Worm (Caenorhabditis elegans) whole organism, midembryonic: ENCODE measurements around the gene Y53G8AL.4.
"Not testable (repeated sequence)": the region's sequence is repeated elsewhere in the genome, so short reads cannot be mapped to it uniquely, and the experiment has no call there.

Experiments used
- T22C8.4 ChIP-seq: fragments of 200-800 bp; sonication (Bioruptor generic); IDR thresholded peaks from 2 replicates; pipeline ENCODE4 v1.3.6; 2022; ENCODE audit warnings: missing genetic modification characterization, missing compliant biosample characterization
- cog-1 ChIP-seq: sonication (generic microtip); optimal IDR thresholded peaks from 2 replicates; lab custom pipeline; 2016; ENCODE audit warnings: missing genetic modification characterization, missing compliant biosample characterization
- flt-1 ChIP-seq: fragments of 200-800 bp; sonication (Bioruptor generic); IDR thresholded peaks from 2 replicates; pipeline ENCODE4 v1.3.6; 2022; ENCODE audit warnings: missing genetic modification characterization, missing compliant biosample characterization
- klf-2 ChIP-seq: fragments of 200-800 bp; sonication (Bioruptor generic); conservative IDR thresholded peaks from 2 replicates; pipeline ENCODE4 v1.3.6; 2022; ENCODE audit warnings: missing genetic modification reagents, missing genetic modification characterization, missing compliant biosample characterization
- med-1 ChIP-seq: sonication (generic microtip); optimal IDR thresholded peaks from 2 replicates; lab custom pipeline; 2017; ENCODE audit warnings: missing genetic modification characterization, mild to moderate bottlenecking, missing compliant biosample characterization, antibody characterized with exemption, missing genetic modification reagents; ENCODE audit not compliant: insufficient read depth
- ref-1 ChIP-seq: fragments of 200-800 bp; sonication (Bioruptor generic); conservative IDR thresholded peaks from 2 replicates; pipeline ENCODE4 v1.3.6; 2022; ENCODE audit warnings: missing genetic modification reagents, missing genetic modification characterization, missing compliant biosample characterization
- tab-1 ChIP-seq: fragments of 200-800 bp; sonication (Bioruptor generic); IDR thresholded peaks from 2 replicates; pipeline ENCODE4 v1.3.6; 2022; ENCODE audit warnings: missing genetic modification characterization, missing compliant biosample characterization
- ztf-23 ChIP-seq: fragments of 200-800 bp; sonication (Bioruptor generic); IDR thresholded peaks from 2 replicates; pipeline ENCODE4 v1.3.6; 2022; ENCODE audit warnings: missing genetic modification reagents, missing genetic modification characterization, missing compliant biosample characterization
- ztf-29 ChIP-seq: fragments of 200-800 bp; sonication (Bioruptor generic); IDR thresholded peaks from 2 replicates; pipeline ENCODE4 v1.3.6; 2022; ENCODE audit warnings: missing genetic modification reagents, missing genetic modification characterization, missing compliant biosample characterization

Y53G8AL.4 gene

DNA sequence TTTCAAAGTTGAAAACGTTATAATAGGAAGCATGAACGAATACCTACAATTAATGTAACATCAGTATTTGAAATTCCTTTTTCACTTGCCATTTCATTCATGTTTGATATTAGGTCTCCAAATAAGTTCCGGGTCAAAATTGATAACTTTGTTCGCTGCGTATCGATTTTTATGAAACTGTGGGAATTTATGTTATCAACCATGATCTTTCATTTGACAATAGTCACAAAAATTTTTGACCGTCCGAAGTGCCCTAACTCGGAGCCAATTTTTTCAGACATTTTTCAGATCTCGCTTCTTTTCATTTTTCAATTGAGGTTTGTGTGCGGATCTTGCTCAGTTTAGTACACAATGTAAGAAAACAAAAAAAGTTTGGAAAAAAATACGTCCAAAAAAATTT is 9.2 kb upstream of the Y53G8AL.4 start, which contains the start of gene Y53G8AM.6:
TSS of gene Y53G8AM.6 (minus strand) at position 101 of the 400 bp plus-strand sequence.
- TF ChIP-seq med-1 (GFP tag; lab: Kevin White, UChicago); flt-1 (GFP tag; lab: Robert Waterston, UW); klf-2 (GFP tag; lab: Robert Waterston, UW): not testable (repeated sequence)

DNA sequence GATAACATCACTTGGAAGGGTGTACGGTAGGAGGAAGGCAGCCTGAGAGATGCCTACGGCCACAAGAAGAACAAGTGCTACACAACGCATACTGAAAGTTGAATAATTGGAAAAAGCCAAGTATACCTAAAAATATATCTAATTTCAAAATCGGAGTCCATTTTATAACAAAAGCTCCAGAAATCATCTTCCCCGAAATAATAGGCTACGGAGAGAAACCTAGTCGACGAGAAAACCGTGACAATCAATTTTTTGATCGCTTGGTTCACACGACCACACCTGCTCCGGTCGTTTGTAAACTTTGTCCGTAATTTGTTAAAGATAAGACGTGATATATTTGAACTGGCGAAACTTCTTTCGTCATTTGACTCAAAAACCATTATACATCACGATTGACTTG is 7.9 kb upstream of the Y53G8AL.4 start, which contains the start of gene nspg-7.2:
TSS of gene nspg-7.2 (minus strand) at position 101 of the 400 bp plus-strand sequence.
- TF ChIP-seq cog-1 (tag; lab: Kevin White, UChicago) (no peak), klf-2 (GFP tag; lab: Robert Waterston, UW) (no peak), ref-1 (no peak), ztf-23 (GFP tag; lab: Robert Waterston, UW) (no peak), med-1 (GFP tag; lab: Kevin White, UChicago) (no peak), tab-1 (no peak), ztf-29 (GFP tag; lab: Robert Waterston, UW) (no peak), T22C8.4 (no peak), flt-1 (GFP tag; lab: Robert Waterston, UW) (no peak)

DNA sequence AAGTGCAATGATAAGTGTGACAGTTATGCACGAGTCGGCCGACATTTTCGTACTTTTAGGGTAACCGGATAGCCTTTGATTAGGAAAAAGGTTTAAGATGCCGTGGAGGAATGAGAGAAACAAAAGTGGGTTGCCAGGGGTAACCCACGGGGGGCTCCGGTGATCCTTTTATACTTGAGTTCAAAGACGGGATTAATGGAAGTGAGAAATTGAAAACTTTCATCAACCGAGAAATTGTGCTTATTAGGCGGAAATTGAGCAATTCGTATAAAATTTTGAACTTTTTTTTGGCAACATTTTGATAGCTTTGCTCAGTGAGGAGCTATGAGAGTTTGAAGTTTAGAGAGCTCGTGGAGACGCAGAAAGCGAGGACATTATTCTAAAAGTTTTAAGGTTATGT is 5.1 kb upstream of the Y53G8AL.4 start, which contains the start of gene Y53G8AM.4:
TSS of gene Y53G8AM.4 (minus strand) at position 101 of the 400 bp plus-strand sequence.
- TF ChIP-seq ref-1 (no peak), med-1 (GFP tag; lab: Kevin White, UChicago) (no peak), flt-1 (GFP tag; lab: Robert Waterston, UW) (no peak), cog-1 (tag; lab: Kevin White, UChicago) (no peak), ztf-29 (GFP tag; lab: Robert Waterston, UW) (no peak), T22C8.4 (no peak), tab-1 (no peak)

DNA sequence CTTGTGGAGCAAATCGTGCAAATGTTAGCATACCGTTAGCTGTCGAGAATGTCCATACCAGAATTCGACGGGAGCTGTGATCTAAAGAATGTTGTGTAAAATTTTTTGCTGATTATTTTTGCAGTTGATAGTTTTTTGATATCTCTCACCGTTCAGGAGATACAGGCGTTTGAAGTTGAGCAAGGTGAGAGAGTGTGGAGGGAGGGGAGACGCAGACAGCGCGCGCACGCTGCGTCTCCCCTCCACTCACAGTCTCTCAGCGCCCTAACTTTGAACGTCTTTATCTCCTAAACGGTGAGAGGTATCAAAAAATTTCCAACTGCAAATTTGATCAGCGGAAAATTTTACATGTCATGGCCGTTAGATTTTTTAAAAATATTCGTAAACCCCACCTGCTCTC is 4.6 kb upstream of the Y53G8AL.4 start:
- no peak for TF ChIP-seq T22C8.4
- TF ChIP-seq ztf-23 (GFP tag; lab: Robert Waterston, UW): no peak
- TF ChIP-seq ztf-29 (GFP tag; lab: Robert Waterston, UW): no peak
- no peak for TF ChIP-seq tab-1
- no peak for TF ChIP-seq cog-1 (tag; lab: Kevin White, UChicago)
- no peak for TF ChIP-seq med-1 (GFP tag; lab: Kevin White, UChicago)
- TF ChIP-seq klf-2 (GFP tag; lab: Robert Waterston, UW): no peak
- TF ChIP-seq ref-1: no peak
- no peak for TF ChIP-seq flt-1 (GFP tag; lab: Robert Waterston, UW)

DNA sequence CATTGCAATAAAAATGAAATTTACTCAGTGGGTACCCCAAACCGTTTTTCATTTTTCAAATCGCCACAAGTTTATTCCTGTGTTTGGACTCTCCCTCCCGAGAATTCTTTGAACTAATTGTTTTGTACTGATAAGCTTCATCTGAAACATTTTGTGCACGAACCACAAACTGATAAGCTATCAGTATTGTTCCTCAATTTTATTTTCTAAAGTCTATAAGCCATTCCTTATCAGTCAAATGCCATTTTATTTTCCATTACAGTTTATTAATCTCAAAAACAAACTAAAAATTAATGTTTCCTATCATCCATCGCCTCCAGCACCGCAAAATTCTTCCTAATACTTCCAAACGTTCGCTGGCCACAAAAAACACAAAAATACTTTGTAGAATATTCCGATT is 3.3 kb upstream of the Y53G8AL.4 start:
- TF ChIP-seq cog-1 (tag; lab: Kevin White, UChicago): no peak
- no peak for TF ChIP-seq ztf-29 (GFP tag; lab: Robert Waterston, UW)
- no peak for TF ChIP-seq klf-2 (GFP tag; lab: Robert Waterston, UW)

DNA sequence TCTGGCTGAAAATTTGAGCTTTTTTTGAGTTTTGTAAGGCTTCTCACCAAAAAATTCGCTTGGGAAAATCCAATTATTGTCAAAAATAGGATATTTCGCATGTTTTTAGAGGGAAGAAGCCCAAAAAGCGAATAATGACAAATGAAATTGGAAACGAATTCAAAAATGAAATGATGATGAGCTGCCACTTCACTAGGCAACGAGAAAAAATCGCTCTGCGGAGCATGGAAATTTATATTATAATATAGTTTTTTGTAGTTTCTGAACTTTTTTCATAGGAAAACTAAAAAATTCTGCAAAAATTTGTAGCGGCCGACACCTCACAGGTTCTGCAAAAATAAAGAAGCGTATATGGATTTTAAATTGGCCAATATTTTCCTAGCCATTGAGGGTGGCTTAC is 2.6 kb upstream of the Y53G8AL.4 start, which contains the start of gene Y53G8AL.3:
TSS of gene Y53G8AL.3 (minus strand) at position 101 of the 400 bp plus-strand sequence.
- TF ChIP-seq flt-1 (GFP tag; lab: Robert Waterston, UW) (no peak), ztf-29 (GFP tag; lab: Robert Waterston, UW) (no peak), tab-1 (no peak), cog-1 (tag; lab: Kevin White, UChicago) (no peak)

DNA sequence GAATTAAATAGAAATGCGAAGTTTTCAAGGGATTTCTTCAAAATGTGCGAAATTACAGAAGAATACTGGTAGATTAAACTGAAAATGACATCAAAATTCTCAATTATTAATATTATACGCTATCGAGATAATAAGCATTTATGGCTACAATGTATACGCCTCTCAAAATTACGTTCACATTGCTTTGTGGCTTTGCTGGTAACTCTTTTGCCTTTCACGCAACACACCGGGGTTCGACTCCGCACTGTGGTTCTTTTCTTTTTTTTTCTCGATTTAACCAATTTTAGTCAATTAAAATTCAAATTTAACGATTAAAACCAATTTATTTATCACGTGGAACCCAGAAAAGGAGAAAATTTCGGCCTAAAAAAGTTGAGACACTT is 1.4 kb downstream of the Y53G8AL.4 start:
- peak; percentile 43 for TF ChIP-seq ztf-23 (GFP tag; lab: Robert Waterston, UW)
- peak; percentile 60; the same call in 1 of the 2 replicates for TF ChIP-seq tab-1
- peak; percentile 24; the same call in 1 of the 2 replicates for TF ChIP-seq T22C8.4
- no peak for TF ChIP-seq cog-1 (tag; lab: Kevin White, UChicago)
- peak; percentile 76 for TF ChIP-seq flt-1 (GFP tag; lab: Robert Waterston, UW)
- TF ChIP-seq med-1 (GFP tag; lab: Kevin White, UChicago): peak; percentile 23

DNA sequence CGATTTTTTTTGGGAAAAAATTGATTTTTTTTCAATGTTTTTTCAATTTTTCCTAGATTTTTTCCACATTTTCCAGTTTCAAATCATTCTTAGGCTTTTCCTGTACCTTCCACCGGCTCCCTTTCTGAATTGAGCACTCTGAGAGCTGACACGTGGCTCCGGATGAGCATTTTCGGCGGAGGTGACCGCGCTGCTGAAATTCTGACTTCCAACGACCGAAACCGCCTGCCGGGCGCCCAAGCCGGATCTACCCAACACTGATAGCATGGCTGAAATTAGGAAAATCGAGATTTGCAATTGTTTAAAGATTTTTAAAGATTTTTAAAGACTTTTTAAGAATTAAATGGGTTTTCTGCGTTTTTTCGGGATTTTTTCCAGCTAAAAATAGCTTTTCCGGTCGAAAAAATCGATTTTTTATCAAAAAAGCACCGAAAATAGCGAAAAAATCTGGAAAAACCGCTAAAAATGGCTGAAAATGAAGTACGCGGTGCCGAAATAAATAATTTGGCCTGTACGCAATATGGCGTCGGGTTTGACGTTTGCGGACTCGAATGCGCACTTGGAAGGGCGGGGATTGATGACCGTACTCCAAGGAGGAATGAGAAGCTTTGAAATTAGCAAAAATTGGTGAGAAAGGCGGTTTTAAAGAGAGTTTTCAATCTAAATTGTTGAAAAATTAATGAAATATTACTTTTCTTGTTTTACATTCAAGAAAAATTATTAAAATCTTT is 2.0 kb downstream of the Y53G8AL.4 start, which contains the start of gene nduf-9:
TSS of gene nduf-9 (minus strand) at position 269 of the 731 bp plus-strand sequence.
- no peak for TF ChIP-seq ztf-23 (GFP tag; lab: Robert Waterston, UW)
- no peak for TF ChIP-seq ztf-29 (GFP tag; lab: Robert Waterston, UW)
- TF ChIP-seq klf-2 (GFP tag; lab: Robert Waterston, UW): no peak
- no peak for TF ChIP-seq med-1 (GFP tag; lab: Kevin White, UChicago)
- no peak for TF ChIP-seq cog-1 (tag; lab: Kevin White, UChicago)
- TF ChIP-seq ref-1: no peak
- TF ChIP-seq flt-1 (GFP tag; lab: Robert Waterston, UW): no peak
- TF ChIP-seq T22C8.4: no peak
- no peak for TF ChIP-seq tab-1

DNA sequence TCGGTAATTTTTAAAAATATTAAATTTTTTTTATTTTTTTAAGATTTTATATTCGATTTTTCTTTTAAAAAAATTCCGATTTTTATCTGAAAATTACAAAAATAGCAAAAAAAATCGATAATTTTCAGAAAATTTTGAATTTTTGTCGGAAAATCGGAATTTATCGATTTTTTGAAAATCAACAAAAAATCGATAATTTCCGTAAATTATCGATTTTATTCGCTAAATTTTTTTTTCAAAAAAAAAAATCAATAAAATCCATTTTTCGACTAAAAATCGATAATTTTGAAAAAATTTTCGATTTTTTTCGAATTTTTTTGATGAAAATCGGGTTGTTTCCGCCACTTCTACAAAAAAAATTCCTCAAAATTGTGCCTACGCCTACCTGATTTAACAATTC is 8.1 kb downstream of the Y53G8AL.4 start:
- TF ChIP-seq ztf-29 (GFP tag; lab: Robert Waterston, UW): no peak
- TF ChIP-seq T22C8.4: peak; percentile 87

DNA sequence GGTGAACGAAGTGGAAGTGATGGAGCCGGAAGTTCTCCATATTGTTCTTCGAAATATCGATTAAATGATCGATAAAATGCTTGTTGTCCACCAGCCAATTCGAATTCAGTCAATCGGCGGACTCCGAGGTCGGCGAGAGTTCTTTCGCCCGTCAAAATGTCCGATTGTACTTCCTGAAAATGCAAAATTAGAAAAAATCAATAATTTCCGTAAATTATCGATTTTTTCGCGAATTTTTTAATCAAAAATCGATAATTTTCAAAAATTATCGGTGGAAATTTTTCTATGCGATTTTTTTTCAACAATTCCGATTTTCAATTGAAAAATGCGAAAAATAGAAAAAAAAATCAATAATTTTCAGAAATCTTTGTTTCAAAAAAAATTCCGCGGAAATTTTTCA is 8.5 kb downstream of the Y53G8AL.4 start:
- no peak for TF ChIP-seq ztf-29 (GFP tag; lab: Robert Waterston, UW)
- TF ChIP-seq T22C8.4: peak; percentile 78
